Worm (Caenorhabditis elegans): Measurements from ENCODE around the gene angl-1.

angl-1 gene

ce11 chrV:2702883-2703282 is 50.0 kb downstream of the angl-1 start:
- TF ChIP-seq skn-1 (tag; optimal IDR thresholded peaks at IDR 0.05) (no peak), snpc-4 (tag; optimal IDR thresholded peaks at IDR 0.05) (no peak), egl-5 (tag; optimal IDR thresholded peaks at IDR 0.05) (no peak), egl-27 (tag; optimal IDR thresholded peaks at IDR 0.05) (no peak), nhr-11 (tag; optimal IDR thresholded peaks at IDR 0.05) (no peak)

ce11 chrV:2703299-2703698 is 50.4 kb downstream of the angl-1 start:
- no peak for TF ChIP-seq ztf-4 (tag; optimal IDR thresholded peaks at IDR 0.05)
- no peak for TF ChIP-seq nhr-11 (tag; optimal IDR thresholded peaks at IDR 0.05)

- no peak for TF ChIP-seq lsy-12 (tag; optimal IDR thresholded peaks at IDR 0.05)
- no peak for TF ChIP-seq elt-3 (tag; optimal IDR thresholded peaks at IDR 0.05)
- TF ChIP-seq nhr-76 (tag; optimal IDR thresholded peaks at IDR 0.05) = no peak
- TF ChIP-seq elt-1 (tag; optimal IDR thresholded peaks at IDR 0.05) = no peak
- no peak for TF ChIP-seq skn-1 (tag; optimal IDR thresholded peaks at IDR 0.05)
- no peak for TF ChIP-seq ceh-9 (tag; optimal IDR thresholded peaks at IDR 0.05)
- TF ChIP-seq pqm-1 (tag; optimal IDR thresholded peaks at IDR 0.05) = no peak
- TF ChIP-seq mdl-1 (tag; optimal IDR thresholded peaks at IDR 0.05) = no peak
- TF ChIP-seq mml-1 (tag; optimal IDR thresholded peaks at IDR 0.05) = no peak
- no peak for TF ChIP-seq eor-1 (tag; optimal IDR thresholded peaks at IDR 0.05)
- TF ChIP-seq nhr-237 (tag; optimal IDR thresholded peaks at IDR 0.05) = no peak
- no peak for TF ChIP-seq ceh-82 (tag; optimal IDR thresholded peaks at IDR 0.05)
Measured at ce11 chrV:2706379-2706778, 53.5 kb downstream of the angl-1 start.

ce11 chrV:2710192-2710591 is 57.3 kb downstream of the angl-1 start:
- no peak for TF ChIP-seq nhr-43 (tag; optimal IDR thresholded peaks at IDR 0.05; ENCODE audit: poor library complexity, severe bottlenecking)
- peak; percentile 73 for TF ChIP-seq nfya-1 (tag; optimal IDR thresholded peaks at IDR 0.05; ENCODE audit: insufficient read depth)
- no peak for TF ChIP-seq nhr-237 (tag; optimal IDR thresholded peaks at IDR 0.05)
- no peak for TF ChIP-seq egl-27 (tag; optimal IDR thresholded peaks at IDR 0.05)

ce11 chrV:2711429-2711828 is 58.5 kb downstream of the angl-1 start, which contains the start of gene C24B9.3:
TSS of gene C24B9.3 (minus strand) at chrV:2711599.
- TF ChIP-seq nfya-1 (tag; optimal IDR thresholded peaks at IDR 0.05; ENCODE audit: insufficient read depth) (peak; percentile 14), pqm-1 (tag; optimal IDR thresholded peaks at IDR 0.05) (peak; percentile 80), hmg-11 (tag; optimal IDR thresholded peaks at IDR 0.05) (no peak), elt-2 (tag; optimal IDR thresholded peaks at IDR 0.05) (peak; percentile 86), nhr-43 (tag; optimal IDR thresholded peaks at IDR 0.05; ENCODE audit: poor library complexity, severe bottlenecking) (no peak)

Data from whole organism, L3 larva.